Worm (Caenorhabditis elegans) whole organism, L4/young adult: Measurements from ENCODE around the gene F42C5.9.

Experiments
- W03F9.2 ChIP-seq: fragments of 150-350 bp; optimal IDR thresholded peaks from 2 replicates; lab custom pipeline; 2014; ENCODE audit warnings: missing biosample characterization, missing genetic modification characterization
- dao-5 ChIP-seq: sonication (generic microtip); optimal IDR thresholded peaks from 2 replicates; lab custom pipeline; 2016; ENCODE audit warnings: missing genotype, missing genetic modification characterization, moderate library complexity, missing compliant biosample characterization
- him-1 ChIP-seq: sonication (generic microtip); optimal IDR thresholded peaks from 2 replicates; lab custom pipeline; 2016; ENCODE audit warnings: missing genotype, missing genetic modification reagents, missing genetic modification characterization, missing compliant biosample characterization

The F42C5.9 gene

ce11 chrIV:7319931-7320435, 3.1 kb upstream of the F42C5.9 start:
- peak; percentile 48 for TF ChIP-seq W03F9.2 (tag; lab: Kevin White, UChicago)
- TF ChIP-seq dao-5, result peak; percentile 35
- peak; percentile 68 for TF ChIP-seq him-1

ce11 chrIV:7318900-7319299, 2.0 kb upstream of the F42C5.9 start:
- TF ChIP-seq him-1 (no peak), dao-5 (no peak), W03F9.2 (tag; lab: Kevin White, UChicago) (no peak)

- no peak for TF ChIP-seq W03F9.2 (tag; lab: Kevin White, UChicago)
- TF ChIP-seq him-1, result no peak
- no peak for TF ChIP-seq dao-5
Observed at ce11 chrIV:7317829-7318529, 1.1 kb upstream of the F42C5.9 start.

- TF ChIP-seq W03F9.2 (tag; lab: Kevin White, UChicago) (peak; percentile 57), him-1 (no peak), dao-5 (no peak)
Observed at ce11 chrIV:7313962-7314361, 2.9 kb downstream of the F42C5.9 start.

- TF ChIP-seq W03F9.2 (tag; lab: Kevin White, UChicago), result no peak
- TF ChIP-seq dao-5, result no peak
- TF ChIP-seq him-1, result no peak
Observed at ce11 chrIV:7313397-7313910, 3.4 kb downstream of the F42C5.9 start, which contains the start of gene rps-8. Gene rps-8 (minus strand): TSS chrIV:7313860.

ce11 chrIV:7312620-7313194, 4.2 kb downstream of the F42C5.9 start:
- TF ChIP-seq dao-5 (no peak), W03F9.2 (tag; lab: Kevin White, UChicago) (no peak), him-1 (no peak)

ce11 chrIV:7310842-7311241, 6.1 kb downstream of the F42C5.9 start:
- TF ChIP-seq him-1, result no peak
- TF ChIP-seq W03F9.2 (tag; lab: Kevin White, UChicago), result no peak
- no peak for TF ChIP-seq dao-5

ce11 chrIV:7310410-7310809, 6.5 kb downstream of the F42C5.9 start, which contains the start of gene grl-4:
Gene grl-4 (minus strand): TSS chrIV:7310760.
- no peak for TF ChIP-seq him-1
- no peak for TF ChIP-seq W03F9.2 (tag; lab: Kevin White, UChicago)
- TF ChIP-seq dao-5, result no peak

ce11 chrIV:7309678-7310077, 7.2 kb downstream of the F42C5.9 start:
- TF ChIP-seq him-1 (no peak), W03F9.2 (tag; lab: Kevin White, UChicago) (no peak), dao-5 (no peak)

- TF ChIP-seq W03F9.2 (tag; lab: Kevin White, UChicago), result no peak
- TF ChIP-seq dao-5, result no peak
- TF ChIP-seq him-1, result no peak
Observed at ce11 chrIV:7308974-7309373, 7.9 kb downstream of the F42C5.9 start, which contains the start of gene F42C5.6. Gene F42C5.6 (minus strand): TSS chrIV:7309074.

- no peak for TF ChIP-seq him-1
- TF ChIP-seq W03F9.2 (tag; lab: Kevin White, UChicago), result no peak
- TF ChIP-seq dao-5, result no peak
Observed at ce11 chrIV:7305325-7305724, 11.6 kb downstream of the F42C5.9 start, which contains the start of gene npr-27. Gene npr-27 (plus strand): TSS chrIV:7305625.

ce11 chrIV:7301481-7301880, 15.4 kb downstream of the F42C5.9 start:
- TF ChIP-seq dao-5 (no peak), W03F9.2 (tag; lab: Kevin White, UChicago) (no peak), him-1 (no peak)

- no peak for TF ChIP-seq dao-5
Observed at ce11 chrIV:7294121-7294520, 22.8 kb downstream of the F42C5.9 start, which contains the start of gene F42C5.5. Gene F42C5.5 (minus strand): TSS chrIV:7294221.

ce11 chrIV:7291957-7292356, 24.9 kb downstream of the F42C5.9 start, which contains the start of gene F42C5.4:
Gene F42C5.4 (minus strand): TSS chrIV:7292127.
- TF ChIP-seq dao-5 (no peak), W03F9.2 (tag; lab: Kevin White, UChicago) (no peak), him-1 (no peak)

ce11 chrIV:7291066-7291465, 25.8 kb downstream of the F42C5.9 start:
- no peak for TF ChIP-seq him-1
- no peak for TF ChIP-seq dao-5
- no peak for TF ChIP-seq W03F9.2 (tag; lab: Kevin White, UChicago)
